Fruit fly (Drosophila melanogaster): ENCODE measurements around the gene obst-E.

dm6 chr2L:5748188-5748587 is 17.8 kb downstream of the obst-E start:
- no peak for TF ChIP-seq psq (optimal IDR thresholded peaks at IDR 0.05)
- no peak for TF ChIP-seq usp (GFP tag; optimal IDR thresholded peaks at IDR 0.05)
